Fruit fly (Drosophila melanogaster): ENCODE data around the gene REG.

dm6 chrX:13209410-13209809, 2.7 kb upstream of the REG start:
- TF ChIP-seq ovo (GFP tag; optimal IDR thresholded peaks at IDR 0.05) (no peak), CG7101 (tag; optimal IDR thresholded peaks at IDR 0.05) (no peak), Crg-1 (GFP tag; optimal IDR thresholded peaks at IDR 0.05) (no peak), Clk (GFP tag; optimal IDR thresholded peaks at IDR 0.05) (no peak), pad (GFP tag; optimal IDR thresholded peaks at IDR 0.05) (no peak)
